Worm (Caenorhabditis elegans) whole organism, midembryonic: Measurements from ENCODE around the gene D1054.18.

Source experiments
- cog-1 ChIP-seq: sonication (generic microtip); optimal IDR thresholded peaks from 2 replicates; lab custom pipeline; 2016; ENCODE audit warnings: missing genetic modification characterization, missing compliant biosample characterization
- flt-1 ChIP-seq: fragments of 200-800 bp; sonication (Bioruptor generic); IDR thresholded peaks from 2 replicates; pipeline ENCODE4 v1.3.6; 2022; ENCODE audit warnings: missing genetic modification characterization, missing compliant biosample characterization
- klf-2 ChIP-seq: fragments of 200-800 bp; sonication (Bioruptor generic); conservative IDR thresholded peaks from 2 replicates; pipeline ENCODE4 v1.3.6; 2022; ENCODE audit warnings: missing genetic modification reagents, missing genetic modification characterization, missing compliant biosample characterization
- med-1 ChIP-seq: sonication (generic microtip); optimal IDR thresholded peaks from 2 replicates; lab custom pipeline; 2017; ENCODE audit warnings: missing genetic modification characterization, mild to moderate bottlenecking, missing compliant biosample characterization, antibody characterized with exemption, missing genetic modification reagents; ENCODE audit not compliant: insufficient read depth
- ref-1 ChIP-seq: fragments of 200-800 bp; sonication (Bioruptor generic); conservative IDR thresholded peaks from 2 replicates; pipeline ENCODE4 v1.3.6; 2022; ENCODE audit warnings: missing genetic modification reagents, missing genetic modification characterization, missing compliant biosample characterization

DNA sequence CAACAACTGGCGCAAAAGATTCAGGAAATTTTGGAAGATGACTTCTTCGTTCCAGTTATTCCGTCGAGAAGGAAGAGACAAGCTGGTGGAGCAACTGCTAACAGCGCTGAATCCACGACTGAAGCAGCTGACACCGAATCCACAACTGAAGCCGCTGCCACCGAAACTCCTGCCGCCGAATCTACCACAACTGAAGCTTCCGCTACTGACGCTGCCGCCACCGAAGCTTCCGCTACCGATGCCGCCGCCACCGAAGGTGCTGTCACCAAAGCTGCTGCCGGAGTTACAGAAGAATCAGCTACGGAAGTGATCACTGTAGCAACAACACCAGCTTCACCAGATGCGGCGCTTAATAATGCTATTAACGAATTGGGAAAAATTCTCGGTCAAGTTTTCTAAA, 6.5 kb downstream of the D1054.18 start:
- TF ChIP-seq cog-1 (no peak), klf-2 (GFP tag; lab: Robert Waterston, UW) (no peak), flt-1 (GFP tag; lab: Robert Waterston, UW) (no peak), med-1 (GFP tag; lab: Kevin White, UChicago) (no peak), ref-1 (GFP tag; lab: Robert Waterston, UW) (no peak)
